Worm (Caenorhabditis elegans): Measurements from ENCODE around the gene irld-60.

The irld-60 gene

ce11 chrIII:12703237-12703636 lies 47.5 kb downstream of the irld-60 start:
- TF ChIP-seq F10E7.11 (tag; optimal IDR thresholded peaks at IDR 0.05) (no peak), lin-40 (tag; optimal IDR thresholded peaks at IDR 0.05) (no peak), lag-1 (GFP tag; IDR thresholded peaks at IDR 0.05) (no peak), ceh-40 (GFP tag; IDR thresholded peaks at IDR 0.05) (no peak), F39B2.1 (GFP tag; IDR thresholded peaks at IDR 0.05) (no peak), snpc-1.1 (tag; optimal IDR thresholded peaks at IDR 0.05; ENCODE audit: insufficient read depth) (no peak), him-1 (tag; optimal IDR thresholded peaks at IDR 0.05) (no peak), akir-1 (GFP tag; optimal IDR thresholded peaks at IDR 0.05) (no peak), bed-1 (GFP tag; IDR thresholded peaks at IDR 0.05) (no peak), C17E4.6 (GFP tag; IDR thresholded peaks at IDR 0.05) (no peak), B0035.1 (tag; optimal IDR thresholded peaks at IDR 0.05) (no peak), let-607 (tag; optimal IDR thresholded peaks at IDR 0.05) (no peak), lin-54 (GFP tag; optimal IDR thresholded peaks at IDR 0.05) (no peak), cebp-2 (GFP tag; IDR thresholded peaks at IDR 0.05) (no peak), ztf-25 (GFP tag; IDR thresholded peaks at IDR 0.05) (no peak), nfyb-1 (GFP tag; IDR thresholded peaks at IDR 0.05) (no peak), attf-5 (GFP tag; optimal IDR thresholded peaks at IDR 0.05) (no peak)

ce11 chrIII:12702375-12702774 lies 48.4 kb downstream of the irld-60 start:
- no peak for TF ChIP-seq T07F8.4 (tag; optimal IDR thresholded peaks at IDR 0.05)
- TF ChIP-seq zfh-2 (GFP tag; conservative IDR thresholded peaks at IDR 0.05): no peak
- no peak for TF ChIP-seq nhr-80 (tag; optimal IDR thresholded peaks at IDR 0.05)
- TF ChIP-seq nhr-120 (GFP tag; IDR thresholded peaks at IDR 0.05): no peak
- no peak for TF ChIP-seq die-1 (tag; optimal IDR thresholded peaks at IDR 0.05)
- no peak for TF ChIP-seq snpc-1.3 (tag; optimal IDR thresholded peaks at IDR 0.05; ENCODE audit: insufficient read depth)
- no peak for TF ChIP-seq fkh-3 (tag; optimal IDR thresholded peaks at IDR 0.05)
- TF ChIP-seq ztf-18 (tag; optimal IDR thresholded peaks at IDR 0.05): no peak
- no peak for TF ChIP-seq ceh-91 (GFP tag; IDR thresholded peaks at IDR 0.05)
- no peak for TF ChIP-seq zim-3 (tag; optimal IDR thresholded peaks at IDR 0.05)
- TF ChIP-seq sptf-2 (GFP tag; optimal IDR thresholded peaks at IDR 0.05): no peak
- no peak for TF ChIP-seq madf-10 (tag; optimal IDR thresholded peaks at IDR 0.05)
- no peak for TF ChIP-seq pbrm-1 (GFP tag; IDR thresholded peaks at IDR 0.05)
- no peak for TF ChIP-seq lin-35 (GFP tag; optimal IDR thresholded peaks at IDR 0.05)

- TF ChIP-seq tbx-9 (tag; optimal IDR thresholded peaks at IDR 0.05; ENCODE audit: borderline replicate concordance): no peak
- no peak for TF ChIP-seq mcd-1 (GFP tag; IDR thresholded peaks at IDR 0.05)
- TF ChIP-seq lag-1 (GFP tag; IDR thresholded peaks at IDR 0.05): no peak
- TF ChIP-seq pha-4 (tag; optimal IDR thresholded peaks at IDR 0.05): no peak
- no peak for TF ChIP-seq repo-1 (tag; optimal IDR thresholded peaks at IDR 0.05)
- TF ChIP-seq ZK185.1 (tag; optimal IDR thresholded peaks at IDR 0.05; ENCODE audit: poor library complexity, severe bottlenecking): no peak
- no peak for TF ChIP-seq Y79H2A.3 (GFP tag; conservative IDR thresholded peaks at IDR 0.05)
- TF ChIP-seq Y53G8AR.9 (GFP tag; conservative IDR thresholded peaks at IDR 0.05): no peak
- no peak for TF ChIP-seq F52B5.7 (tag; optimal IDR thresholded peaks at IDR 0.05)
- no peak for TF ChIP-seq gei-17 (GFP tag; optimal IDR thresholded peaks at IDR 0.05)
- TF ChIP-seq madf-3 (GFP tag; IDR thresholded peaks at IDR 0.05): no peak
- TF ChIP-seq egrh-3 (GFP tag; IDR thresholded peaks at IDR 0.05): no peak
- no peak for TF ChIP-seq lin-54 (GFP tag; optimal IDR thresholded peaks at IDR 0.05)
- TF ChIP-seq lin-35 (GFP tag; optimal IDR thresholded peaks at IDR 0.05): no peak
- no peak for TF ChIP-seq ets-4 (GFP tag; optimal IDR thresholded peaks at IDR 0.05)
These were observed 51.5 kb downstream of the irld-60 start, which contains the start of gene sas-1 for ce11 chrIII:12699194-12699593. sas-1 (plus strand) TSS chrIII:12699494.

Data from whole organism, young adult.